Worm (Caenorhabditis elegans) whole organism, mixed stage, embryonic: Measurements from ENCODE around the gene ugt-9.

Experiments
- bed-3 ChIP-seq: fragments of 200-800 bp; sonication (Bioruptor generic); optimal IDR thresholded peaks from 3 replicates; lab custom pipeline; 2018; ENCODE audit warnings: mild to moderate bottlenecking, missing genetic modification characterization, moderate library complexity, missing compliant biosample characterization
- blmp-1 ChIP-seq: fragments of 150-350 bp; optimal IDR thresholded peaks from 2 replicates; lab custom pipeline; 2014; ENCODE audit warnings: missing biosample characterization, missing genetic modification characterization
- ceh-39 ChIP-seq: fragments of 150-350 bp; optimal IDR thresholded peaks from 2 replicates; lab custom pipeline; 2014; ENCODE audit warnings: missing biosample characterization, missing genetic modification characterization
- ceh-43 ChIP-seq: fragments of 200-800 bp; sonication (Bioruptor generic); optimal IDR thresholded peaks from 2 replicates; lab custom pipeline; 2018; ENCODE audit warnings: mild to moderate bottlenecking, missing genetic modification characterization, moderate library complexity, missing compliant biosample characterization
- ceh-83 ChIP-seq: fragments of 200-800 bp; sonication (Bioruptor generic); optimal IDR thresholded peaks from 2 replicates; lab custom pipeline; 2018; ENCODE audit warnings: mild to moderate bottlenecking, missing genetic modification characterization, missing compliant biosample characterization
- cnd-1 ChIP-seq: fragments of 200-800 bp; sonication (Bioruptor generic); optimal IDR thresholded peaks from 2 replicates; lab custom pipeline; 2018; ENCODE audit warnings: mild to moderate bottlenecking, missing genetic modification characterization, missing compliant biosample characterization
- drap-1 ChIP-seq: fragments of 200-800 bp; sonication (Bioruptor generic); optimal IDR thresholded peaks from 3 replicates; lab custom pipeline; 2018; ENCODE audit warnings: mild to moderate bottlenecking, missing genetic modification characterization, missing compliant biosample characterization
- elt-1 ChIP-seq: sonication (generic microtip); optimal IDR thresholded peaks from 2 replicates; lab custom pipeline; 2017; ENCODE audit warnings: missing genetic modification characterization, mild to moderate bottlenecking, missing compliant biosample characterization, antibody characterized with exemption, moderate library complexity, borderline replicate concordance; ENCODE audit not compliant: insufficient read depth
- elt-3 ChIP-seq: fragments of 150-350 bp; optimal IDR thresholded peaks from 2 replicates; lab custom pipeline; 2014; ENCODE audit warnings: missing biosample characterization, missing genetic modification characterization
- flh-1 ChIP-seq: fragments of 200-800 bp; sonication (Bioruptor generic); optimal IDR thresholded peaks from 2 replicates; lab custom pipeline; 2018; ENCODE audit warnings: mild to moderate bottlenecking, missing genetic modification characterization, moderate library complexity, missing compliant biosample characterization
- ham-2 ChIP-seq: fragments of 200-800 bp; sonication (Bioruptor generic); optimal IDR thresholded peaks from 2 replicates; lab custom pipeline; 2018; ENCODE audit warnings: mild to moderate bottlenecking, missing genetic modification characterization, missing compliant biosample characterization
- hlh-1 ChIP-seq: fragments of 150-350 bp; optimal IDR thresholded peaks from 2 replicates; lab custom pipeline; 2014; ENCODE audit warnings: missing biosample characterization, missing genetic modification reagents, missing genetic modification characterization
- lsy-2 ChIP-seq: fragments of 150-350 bp; optimal IDR thresholded peaks from 2 replicates; lab custom pipeline; 2014; ENCODE audit warnings: missing biosample characterization, missing genetic modification characterization
- mab-5 ChIP-seq: fragments of 150-350 bp; optimal IDR thresholded peaks from 2 replicates; lab custom pipeline; 2014; ENCODE audit warnings: missing biosample characterization, missing genetic modification characterization
- mep-1 ChIP-seq: fragments of 150-350 bp; optimal IDR thresholded peaks from 2 replicates; lab custom pipeline; 2017; ENCODE audit warnings: missing biosample characterization, missing genetic modification reagents, missing genetic modification characterization, inconsistent platforms
- mls-2 ChIP-seq: sonication (generic microtip); optimal IDR thresholded peaks from 2 replicates; lab custom pipeline; 2016; ENCODE audit warnings: mild to moderate bottlenecking, missing genetic modification characterization, moderate library complexity, missing compliant biosample characterization
- nhr-2 ChIP-seq: fragments of 150-350 bp; optimal IDR thresholded peaks from 2 replicates; lab custom pipeline; 2014; ENCODE audit warnings: missing biosample characterization, missing genetic modification characterization
- nhr-237 ChIP-seq: fragments of 150-350 bp; optimal IDR thresholded peaks from 2 replicates; lab custom pipeline; 2014; ENCODE audit warnings: missing biosample characterization, missing genetic modification characterization
- nhr-28 ChIP-seq: fragments of 150-350 bp; optimal IDR thresholded peaks from 2 replicates; lab custom pipeline; 2014; ENCODE audit warnings: missing biosample characterization, missing genetic modification characterization
- nhr-76 ChIP-seq: sonication (generic microtip); optimal IDR thresholded peaks from 2 replicates; lab custom pipeline; 2017; ENCODE audit warnings: missing biosample characterization, missing genetic modification characterization
- pha-4 ChIP-seq: fragments of 150-350 bp; optimal IDR thresholded peaks from 2 replicates; lab custom pipeline; 2018; ENCODE audit warnings: missing biosample characterization, missing genetic modification reagents, missing genetic modification characterization
- sem-2 ChIP-seq: fragments of 200-800 bp; sonication (Bioruptor generic); optimal IDR thresholded peaks from 2 replicates; lab custom pipeline; 2018; ENCODE audit warnings: mild to moderate bottlenecking, missing genetic modification characterization, missing compliant biosample characterization
- snpc-4 ChIP-seq: fragments of 150-350 bp; optimal IDR thresholded peaks from 2 replicates; lab custom pipeline; 2014; ENCODE audit warnings: missing biosample characterization, missing genetic modification characterization
- sptf-1 ChIP-seq: sonication (generic microtip); optimal IDR thresholded peaks from 2 replicates; lab custom pipeline; 2017; ENCODE audit warnings: mild to moderate bottlenecking, missing genetic modification characterization, moderate library complexity, missing compliant biosample characterization
- tbx-8 ChIP-seq: fragments of 200-800 bp; sonication (Bioruptor generic); optimal IDR thresholded peaks from 2 replicates; lab custom pipeline; 2018; ENCODE audit warnings: mild to moderate bottlenecking, missing genetic modification characterization, moderate library complexity, missing compliant biosample characterization
- unc-120 ChIP-seq: sonication (generic microtip); optimal IDR thresholded peaks from 2 replicates; lab custom pipeline; 2017; ENCODE audit warnings: missing genetic modification characterization, missing compliant biosample characterization; ENCODE audit not compliant: poor library complexity, severe bottlenecking
- unc-62 ChIP-seq: fragments of 150-350 bp; optimal IDR thresholded peaks from 2 replicates; lab custom pipeline; 2014; ENCODE audit warnings: missing biosample characterization, missing genetic modification reagents, missing genetic modification characterization
- zip-8 ChIP-seq: fragments of 150-350 bp; optimal IDR thresholded peaks from 2 replicates; lab custom pipeline; 2014; ENCODE audit warnings: missing biosample characterization, missing genetic modification characterization
- ztf-11 ChIP-seq: fragments of 150-350 bp; optimal IDR thresholded peaks from 2 replicates; lab custom pipeline; 2014; ENCODE audit warnings: missing biosample characterization, missing genetic modification characterization

ugt-9 gene

ce11 chrV:4884490-4884889 is 11.4 kb upstream of the ugt-9 start, which contains the start of gene T19H12.12:
Gene T19H12.12, plus strand, starts transcription at chrV:4884790.
- TF ChIP-seq ceh-43 (no peak), elt-1 (tag; lab: Kevin White, UChicago) (no peak), unc-62 (GFP tag; lab: Kevin White, UChicago) (no peak), nhr-2 (tag; lab: Kevin White, UChicago) (no peak), mep-1 (tag; lab: Kevin White, UChicago) (no peak), nhr-28 (no peak), drap-1 (GFP tag; lab: Kevin White, UChicago) (no peak), sem-2 (GFP tag; lab: Kevin White, UChicago) (no peak), tbx-8 (GFP tag; lab: Kevin White, UChicago) (no peak), flh-1 (no peak), hlh-1 (no peak), zip-8 (no peak)

DNA sequence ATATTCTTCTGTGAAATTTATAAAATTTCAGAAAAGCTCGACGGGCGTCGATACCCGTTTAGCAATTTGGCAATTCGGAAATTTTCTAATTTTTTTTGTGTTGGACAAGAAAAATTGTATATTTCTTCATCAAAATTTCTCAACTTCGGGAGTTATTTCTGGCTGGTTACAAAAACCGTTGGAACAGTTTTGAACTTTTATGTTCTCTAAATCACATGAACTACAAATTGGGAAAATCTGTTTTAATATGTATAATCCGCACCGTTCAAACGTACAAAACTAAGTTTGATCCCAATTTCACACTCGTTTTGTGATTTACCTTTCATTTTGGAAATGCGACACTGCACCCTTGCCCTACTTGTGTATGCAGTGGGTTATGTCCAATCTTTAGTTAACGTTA is 10.5 kb upstream of the ugt-9 start, which contains the start of gene T19H12.3:
Gene T19H12.3 (plus strand): TSS at position 301 of the 400 bp plus-strand sequence.
- TF ChIP-seq unc-62 (GFP tag; lab: Kevin White, UChicago) (no peak), nhr-28 (no peak), mab-5 (no peak), ceh-83 (GFP tag; lab: Kevin White, UChicago) (no peak), drap-1 (GFP tag; lab: Kevin White, UChicago) (no peak), snpc-4 (tag; lab: Kevin White, UChicago) (no peak), blmp-1 (no peak), sem-2 (GFP tag; lab: Kevin White, UChicago) (no peak), elt-1 (tag; lab: Kevin White, UChicago) (no peak), zip-8 (no peak), ztf-11 (tag; lab: Kevin White, UChicago) (no peak), flh-1 (no peak), sptf-1 (tag; lab: Kevin White, UChicago) (no peak)

- no peak for TF ChIP-seq ham-2 (GFP tag; lab: Kevin White, UChicago)
- no peak for TF ChIP-seq drap-1 (GFP tag; lab: Kevin White, UChicago)
- no peak for TF ChIP-seq pha-4 (tag; lab: Kevin White, UChicago)
- no peak for TF ChIP-seq mls-2 (tag; lab: Kevin White, UChicago)
- no peak for TF ChIP-seq ceh-39 (tag; lab: Kevin White, UChicago)
- TF ChIP-seq, all 35 proteins: peak for 0
Observed at ce11 chrV:4889477-4889876, 6.4 kb upstream of the ugt-9 start, which contains the start of gene ugt-12. Gene ugt-12, minus strand, starts transcription at chrV:4889629.

DNA sequence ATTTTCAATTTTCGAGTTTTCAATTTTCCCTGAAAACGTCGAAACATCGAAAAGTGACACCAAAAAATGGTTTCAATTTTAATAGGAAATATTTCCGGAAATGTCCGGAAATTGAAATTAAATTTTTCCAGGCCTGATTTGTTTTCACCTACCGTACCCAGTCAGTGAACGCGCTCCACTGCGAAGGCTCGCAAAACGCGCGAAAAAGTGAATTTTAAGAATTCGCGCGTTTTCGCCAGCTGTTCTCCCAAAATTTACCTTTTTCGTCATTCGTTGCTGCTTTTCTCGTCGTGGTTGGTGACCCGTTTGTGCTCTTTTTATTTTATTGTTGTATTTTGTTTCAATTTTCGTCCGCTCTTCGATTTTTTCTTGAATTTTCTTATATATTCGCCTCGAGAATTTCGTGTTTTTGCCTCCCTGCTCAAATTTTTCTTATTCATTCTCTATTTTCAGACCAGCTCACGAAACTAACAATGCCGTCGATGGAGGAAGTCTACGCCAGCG is 5.8 kb upstream of the ugt-9 start, which contains the start of gene T19H12.2:
Gene T19H12.2 (plus strand): TSS at position 454 of the 504 bp plus-strand sequence.
- TF ChIP-seq bed-3 (GFP tag; lab: Kevin White, UChicago) (no peak), snpc-4 (tag; lab: Kevin White, UChicago) (no peak), lsy-2 (peak; percentile 50)

- TF ChIP-seq pha-4 (tag; lab: Kevin White, UChicago), result no peak
- no peak for TF ChIP-seq nhr-28
- no peak for TF ChIP-seq unc-120 (tag; lab: Kevin White, UChicago)
- TF ChIP-seq elt-1 (tag; lab: Kevin White, UChicago), result no peak
- no peak for TF ChIP-seq ceh-39 (tag; lab: Kevin White, UChicago)
- no peak for TF ChIP-seq ceh-83 (GFP tag; lab: Kevin White, UChicago)
- TF ChIP-seq lsy-2, result no peak
- no peak for TF ChIP-seq elt-3 (tag; lab: Kevin White, UChicago)
- no peak for TF ChIP-seq blmp-1
- TF ChIP-seq cnd-1 (tag; lab: Kevin White, UChicago), result no peak
- no peak for TF ChIP-seq bed-3 (GFP tag; lab: Kevin White, UChicago)
- TF ChIP-seq nhr-76 (tag; lab: Kevin White, UChicago), result no peak
- TF ChIP-seq nhr-237 (tag; lab: Kevin White, UChicago), result no peak
- TF ChIP-seq ceh-43, result no peak
- TF ChIP-seq unc-62 (GFP tag; lab: Kevin White, UChicago), result no peak
- no peak for TF ChIP-seq mep-1 (tag; lab: Kevin White, UChicago)
- no peak for TF ChIP-seq flh-1
Observed at ce11 chrV:4890781-4891180, 5.1 kb upstream of the ugt-9 start.
